Fruit fly (Drosophila melanogaster) whole organism, embryonic: Measurements from ENCODE around the gene Arp1.

Source experiments
- Aef1 ChIP-seq: fragments of 200-800 bp; sonication (Bioruptor generic); IDR thresholded peaks from 3 replicates; pipeline ENCODE4 v1.3.6; 2022; ENCODE audit warnings: missing biosample characterization, missing genetic modification characterization
- Atf-2 ChIP-seq: fragments of 200-800 bp; sonication (Bioruptor generic); optimal IDR thresholded peaks from 2 replicates; lab custom pipeline; 2016; ENCODE audit warnings: missing biosample characterization, missing genetic modification characterization
- BEAF-32 ChIP-seq: fragments of 200-800 bp; sonication (Bioruptor generic); optimal IDR thresholded peaks from 3 replicates; lab custom pipeline; 2017; ENCODE audit warnings: missing biosample characterization, missing genetic modification characterization, mild to moderate bottlenecking, moderate library complexity, missing genetic modification reagents
- CG10147 ChIP-seq: fragments of 200-800 bp; sonication (Bioruptor generic); optimal IDR thresholded peaks from 2 replicates; lab custom pipeline; 2019; ENCODE audit warnings: missing biosample characterization, mild to moderate bottlenecking, missing genetic modification characterization, moderate library complexity
- CG1024 ChIP-seq: fragments of 200-800 bp; sonication (Bioruptor generic); IDR thresholded peaks from 2 replicates; pipeline ENCODE4 v1.3.6; 2022; ENCODE audit warnings: missing biosample characterization, missing genetic modification characterization
- CG10321 ChIP-seq: fragments of 200-800 bp; sonication (Bioruptor generic); IDR thresholded peaks from 2 replicates; pipeline ENCODE4 v1.3.6; 2022; ENCODE audit warnings: missing biosample characterization, missing genetic modification characterization
- CG10366 ChIP-seq: fragments of 200-800 bp; sonication (Bioruptor generic); IDR thresholded peaks from 2 replicates; pipeline ENCODE4 v1.3.6; 2022; ENCODE audit warnings: missing biosample characterization, missing genetic modification characterization
- CG11398 ChIP-seq: fragments of 200-800 bp; sonication (Bioruptor generic); optimal IDR thresholded peaks from 2 replicates; lab custom pipeline; 2016; ENCODE audit warnings: missing biosample characterization, missing genetic modification characterization
- CG15073 ChIP-seq: fragments of 200-800 bp; sonication (Bioruptor generic); optimal IDR thresholded peaks from 2 replicates; lab custom pipeline; 2016; ENCODE audit warnings: missing biosample characterization, missing genetic modification characterization
- CG16815 ChIP-seq: fragments of 200-800 bp; sonication (Bioruptor generic); optimal IDR thresholded peaks from 3 replicates; lab custom pipeline; 2017; ENCODE audit warnings: missing biosample characterization, mild to moderate bottlenecking, missing genetic modification characterization
- CG30020 ChIP-seq: fragments of 200-800 bp; optimal IDR thresholded peaks from 2 replicates; lab custom pipeline; 2019; ENCODE audit warnings: missing biosample characterization, mild to moderate bottlenecking, missing genetic modification characterization, moderate library complexity
- CG33213 ChIP-seq: fragments of 200-800 bp; sonication (Bioruptor generic); optimal IDR thresholded peaks from 3 replicates; lab custom pipeline; 2016; ENCODE audit warnings: missing biosample characterization, missing genetic modification characterization
- CG34422 ChIP-seq: fragments of 200-800 bp; sonication (Bioruptor generic); IDR thresholded peaks from 3 replicates; pipeline ENCODE4 v1.3.6; 2022; ENCODE audit warnings: missing biosample characterization, missing genetic modification characterization
- CG3847 ChIP-seq: fragments of 200-800 bp; sonication (Bioruptor generic); IDR thresholded peaks from 2 replicates; pipeline ENCODE4 v1.3.6; 2022; ENCODE audit warnings: missing biosample characterization, missing genetic modification characterization
- CG3995 ChIP-seq: fragments of 200-800 bp; sonication (Bioruptor generic); optimal IDR thresholded peaks from 3 replicates; lab custom pipeline; 2016; ENCODE audit warnings: missing biosample characterization, missing genetic modification characterization
- CG4328 ChIP-seq: fragments of 200-800 bp; sonication (Bioruptor generic); optimal IDR thresholded peaks from 3 replicates; lab custom pipeline; 2017; ENCODE audit warnings: missing biosample characterization, missing genetic modification reagents, missing genetic modification characterization
- CG4730 ChIP-seq: fragments of 200-800 bp; sonication (Bioruptor generic); IDR thresholded peaks from 2 replicates; pipeline ENCODE4 v1.3.6; 2022; ENCODE audit warnings: missing biosample characterization, missing genetic modification characterization
- CG8359 ChIP-seq: fragments of 200-800 bp; sonication (Bioruptor generic); optimal IDR thresholded peaks from 2 replicates; lab custom pipeline; 2017; ENCODE audit warnings: missing biosample characterization, mild to moderate bottlenecking, missing genetic modification characterization, borderline replicate concordance
- CG9797 ChIP-seq: fragments of 200-800 bp; sonication (Bioruptor generic); optimal IDR thresholded peaks from 3 replicates; lab custom pipeline; 2018; ENCODE audit warnings: missing biosample characterization, mild to moderate bottlenecking, missing genetic modification characterization
- CoRest ChIP-seq: fragments of 200-800 bp; sonication (Bioruptor generic); optimal IDR thresholded peaks from 3 replicates; lab custom pipeline; 2018; ENCODE audit warnings: missing biosample characterization, mild to moderate bottlenecking, missing genetic modification characterization, moderate library complexity
- Dfd ChIP-seq, 2 experiments: fragments of >200 bp; optimal IDR thresholded peaks; 2 replicates each; lab custom pipeline; 2017; ENCODE audit warnings: missing biosample characterization in 2 of 2, missing genetic modification characterization in 2 of 2
- Dp ChIP-seq: fragments of 200-800 bp; sonication (Bioruptor generic); optimal IDR thresholded peaks from 2 replicates; lab custom pipeline; 2018; ENCODE audit warnings: missing biosample characterization, mild to moderate bottlenecking, missing genetic modification characterization, moderate library complexity
- Dref ChIP-seq: fragments of 200-800 bp; sonication (Bioruptor generic); IDR thresholded peaks from 2 replicates; pipeline ENCODE4 v1.3.6; 2022; ENCODE audit warnings: missing biosample characterization, missing genetic modification characterization
- E2f2 ChIP-seq: fragments of 200-800 bp; sonication (Bioruptor generic); IDR thresholded peaks from 2 replicates; pipeline ENCODE4 v1.3.6; 2022; ENCODE audit warnings: missing biosample characterization, missing genetic modification characterization
- Gug ChIP-seq: fragments of 200-800 bp; sonication (Bioruptor generic); IDR thresholded peaks from 4 replicates; pipeline ENCODE4 v1.3.6; 2022; ENCODE audit warnings: missing biosample characterization, missing genetic modification characterization
- H2.0 ChIP-seq: fragments of 200-800 bp; sonication (Bioruptor generic); IDR thresholded peaks from 2 replicates; pipeline ENCODE4 v1.3.6; 2022; ENCODE audit warnings: missing biosample characterization, missing genetic modification characterization
- Hmr ChIP-seq: fragments of 200-800 bp; sonication (Bioruptor generic); optimal IDR thresholded peaks from 3 replicates; lab custom pipeline; 2017; ENCODE audit warnings: mild to moderate bottlenecking, missing biosample characterization, missing genetic modification reagents, missing genetic modification characterization
- Lhr ChIP-seq: fragments of 200-800 bp; sonication (Bioruptor generic); optimal IDR thresholded peaks from 3 replicates; lab custom pipeline; 2017; ENCODE audit warnings: mild to moderate bottlenecking, missing biosample characterization, missing genetic modification reagents, missing genetic modification characterization
- MBD-R2 ChIP-seq: fragments of 200-800 bp; sonication (Bioruptor generic); IDR thresholded peaks from 2 replicates; pipeline ENCODE4 v1.3.6; 2022; ENCODE audit warnings: missing biosample characterization, missing genetic modification characterization
- Med ChIP-seq: fragments of 200-800 bp; sonication (Bioruptor generic); peaks from one replicate; lab custom pipeline; 2016; ENCODE audit warnings: missing biosample characterization, missing genetic modification characterization, mild to moderate bottlenecking, inconsistent platforms, moderate library complexity
- Myb ChIP-seq: fragments of 200-800 bp; sonication (Bioruptor generic); optimal IDR thresholded peaks from 2 replicates; lab custom pipeline; 2016; ENCODE audit warnings: missing biosample characterization, missing genetic modification characterization
- NFAT ChIP-seq: fragments of 200-800 bp; sonication (Bioruptor generic); IDR thresholded peaks from 2 replicates; pipeline ENCODE4 v1.3.6; 2022; ENCODE audit warnings: missing biosample characterization, missing genetic modification characterization
- Oli ChIP-seq: fragments of 200-800 bp; sonication (Bioruptor generic); optimal IDR thresholded peaks from 2 replicates; lab custom pipeline; 2018; ENCODE audit warnings: missing biosample characterization, mild to moderate bottlenecking, missing genetic modification characterization, moderate library complexity
- Rfx ChIP-seq: fragments of 200-800 bp; sonication (Bioruptor generic); IDR thresholded peaks from 2 replicates; pipeline ENCODE4 v1.3.6; 2022; ENCODE audit warnings: missing biosample characterization, missing genetic modification characterization
- gfzf ChIP-seq: fragments of 200-800 bp; sonication (Bioruptor generic); optimal IDR thresholded peaks from 2 replicates; lab custom pipeline; 2016; ENCODE audit warnings: missing biosample characterization, mild to moderate bottlenecking, missing genetic modification characterization, moderate library complexity
- gsb ChIP-seq: fragments of 200-800 bp; sonication (Bioruptor generic); IDR thresholded peaks from 2 replicates; pipeline ENCODE4 v1.3.6; 2022; ENCODE audit warnings: missing biosample characterization, missing genetic modification characterization
- ken ChIP-seq: fragments of 200-800 bp; sonication (Bioruptor generic); IDR thresholded peaks from 3 replicates; pipeline ENCODE4 v1.3.6; 2022; ENCODE audit warnings: missing biosample characterization, missing genetic modification characterization
- knrl ChIP-seq: fragments of 200-800 bp; sonication (Bioruptor generic); IDR thresholded peaks from 3 replicates; pipeline ENCODE4 v1.3.6; 2022; ENCODE audit warnings: missing biosample characterization, missing genetic modification characterization; ENCODE audit not compliant: partially characterized antibody
- lbe ChIP-seq: fragments of 200-800 bp; sonication (Bioruptor generic); optimal IDR thresholded peaks from 2 replicates; lab custom pipeline; 2016; ENCODE audit warnings: missing biosample characterization, mild to moderate bottlenecking, missing genetic modification characterization
- pnt ChIP-seq: fragments of 200-800 bp; sonication (Bioruptor generic); optimal IDR thresholded peaks from 3 replicates; lab custom pipeline; 2016; ENCODE audit warnings: missing biosample characterization, missing genetic modification characterization
- pum ChIP-seq: fragments of 200-800 bp; sonication (Bioruptor generic); optimal IDR thresholded peaks from 2 replicates; lab custom pipeline; 2016; ENCODE audit warnings: missing biosample characterization, missing genetic modification characterization
- pzg ChIP-seq: fragments of 200-800 bp; sonication (Bioruptor generic); optimal IDR thresholded peaks from 3 replicates; lab custom pipeline; 2018; ENCODE audit warnings: missing biosample characterization, mild to moderate bottlenecking, missing genetic modification characterization, moderate library complexity
- sens ChIP-seq: fragments of 200-800 bp; sonication (Bioruptor generic); peaks from one replicate; lab custom pipeline; 2016; ENCODE audit warnings: missing biosample characterization, missing genetic modification characterization
- sisA ChIP-seq: fragments of 200-800 bp; sonication (Bioruptor generic); IDR thresholded peaks from 2 replicates; pipeline ENCODE4 v1.3.6; 2022; ENCODE audit warnings: missing biosample characterization, missing genetic modification characterization
- sob ChIP-seq: fragments of 200-800 bp; sonication (Bioruptor generic); IDR thresholded peaks from 2 replicates; pipeline ENCODE4 v1.3.6; 2022; ENCODE audit warnings: missing biosample characterization, missing genetic modification characterization
- stwl ChIP-seq: fragments of 200-800 bp; sonication (Bioruptor generic); optimal IDR thresholded peaks from 3 replicates; lab custom pipeline; 2018; ENCODE audit warnings: missing biosample characterization, mild to moderate bottlenecking, missing genetic modification characterization, moderate library complexity

Gene Arp1

dm6 chr3R:12704861-12705260 is 13.3 kb downstream of the Arp1 start, which contains the start of gene CG12279:
TSS of gene CG12279 (plus strand) at chr3R:12705094.
- TF ChIP-seq CG10321 (GFP tag; lab: Robert Waterston, UW) = no peak
- TF ChIP-seq Oli (tag; lab: Kevin White, UChicago) = no peak
- no peak for TF ChIP-seq CG11398 (GFP tag; lab: Kevin White, UChicago)
- TF ChIP-seq CG15073 (GFP tag; lab: Kevin White, UChicago) = no peak
- TF ChIP-seq MBD-R2 = peak; percentile 44; the same call in 1 of the 2 replicates
- no peak for TF ChIP-seq lbe (GFP tag; lab: Kevin White, UChicago)
- peak; percentile 68 for TF ChIP-seq gfzf (GFP tag; lab: Kevin White, UChicago)
- TF ChIP-seq stwl (tag; lab: Kevin White, UChicago) = peak; percentile 5
- no peak for TF ChIP-seq CG4328 (GFP tag; lab: Kevin White, UChicago)
- peak; percentile 40 for TF ChIP-seq CG9797 (GFP tag; lab: Kevin White, UChicago)
- peak; percentile 85 for TF ChIP-seq Myb
- TF ChIP-seq E2f2 (GFP tag; lab: Robert Waterston, UW) = peak; percentile 59
- TF ChIP-seq Dp = peak; percentile 53
- TF ChIP-seq pzg (GFP tag; lab: Kevin White, UChicago) = peak; percentile 34
- no peak for TF ChIP-seq CG10147 (GFP tag; lab: Kevin White, UChicago)
- TF ChIP-seq gsb = no peak

DNA sequence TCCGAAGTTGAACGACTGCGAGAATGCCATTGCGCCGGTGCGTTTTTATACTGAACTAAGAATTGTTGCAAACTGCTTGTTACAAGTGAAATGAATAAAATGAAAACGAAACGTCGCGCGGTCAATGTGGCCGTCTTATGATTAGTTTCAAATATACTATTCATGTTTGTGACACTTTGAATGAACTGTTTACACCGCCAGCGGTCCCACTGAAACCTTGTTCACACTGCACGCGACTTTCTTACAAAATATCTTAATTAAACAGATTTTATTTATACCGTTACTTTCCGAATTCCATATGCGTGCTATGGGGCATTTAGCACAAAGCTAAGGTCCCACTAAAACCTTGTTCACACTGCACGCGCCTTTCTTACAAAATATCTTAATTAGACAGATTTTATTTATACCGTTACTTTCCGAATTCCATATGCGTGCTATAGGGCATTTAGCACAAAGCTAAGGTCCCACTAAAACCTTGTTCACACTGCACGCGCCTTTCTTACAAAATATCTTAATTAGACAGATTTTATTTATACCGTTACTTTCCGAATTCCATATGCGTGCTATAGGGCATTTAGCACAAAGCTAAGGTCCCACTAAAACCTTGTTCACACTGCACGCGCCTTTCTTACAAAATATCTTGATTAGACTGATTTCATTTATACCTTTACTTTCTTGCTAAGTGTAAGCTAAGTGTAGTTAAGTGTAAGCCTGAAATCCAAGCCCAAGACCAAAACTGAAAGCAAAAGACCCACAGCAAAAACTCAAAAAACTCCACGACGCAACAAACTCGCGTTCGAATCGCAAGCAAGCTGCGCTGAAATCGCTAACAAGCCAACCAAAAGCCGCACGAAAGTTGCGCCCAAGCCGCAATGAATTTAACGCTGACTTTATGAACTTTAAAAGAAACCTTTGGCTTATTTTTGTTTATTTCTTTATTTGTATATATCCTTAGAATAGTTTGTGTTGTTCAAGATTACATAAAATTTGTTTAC is 20.9 kb downstream of the Arp1 start, which contains the start of gene PolQ:
PolQ (minus strand) TSS at position 122 of the 995 bp plus-strand sequence.
- TF ChIP-seq Gug (GFP tag; lab: Robert Waterston, UW) (peak; percentile 46; the same call in 2 of the 4 replicates), CG34422 (peak; percentile 48; the same call in 2 of the 3 replicates), sens (GFP tag; lab: Kevin White, UChicago) (peak; percentile 53), CG4730 (GFP tag; lab: Robert Waterston, UW) (0 out of 2 replicates have a peak, but pooled peaks have one; percentile 20), CG10366 (GFP tag; lab: Robert Waterston, UW) (peak; percentile 13; the same call in 1 of the 2 replicates), MBD-R2 (peak; percentile 71), CG9797 (GFP tag; lab: Kevin White, UChicago) (peak; percentile 57), sob (GFP tag; lab: Robert Waterston, UW) (peak; percentile 30), Lhr (GFP tag; lab: Kevin White, UChicago) (peak; percentile 96), CG33213 (peak; percentile 43), ken (peak; percentile 53; the same call in 1 of the 3 replicates), Atf-2 (GFP tag; lab: Kevin White, UChicago) (peak; percentile 9), Myb (peak; percentile 91), CG1024 (GFP tag; lab: Robert Waterston, UW) (peak; percentile 80), Med (GFP tag; lab: Kevin White, UChicago) (peak; percentile 35), Hmr (peak; percentile 76), CG8359 (GFP tag; lab: Kevin White, UChicago) (peak; percentile 96), BEAF-32 (peak; percentile 31), Dref (peak; percentile 33; the same call in 1 of the 2 replicates), H2.0 (GFP tag; lab: Robert Waterston, UW) (0 out of 2 replicates have a peak, but pooled peaks have one; percentile 14), sisA (GFP tag; lab: Robert Waterston, UW) (peak; percentile 60), knrl (peak; percentile 33; the same call in 1 of the 3 replicates), pnt (peak; percentile 22), Aef1 (peak; percentile 39; the same call in 1 of the 3 replicates), CG3995 (GFP tag; lab: Kevin White, UChicago) (peak; percentile 15), CG30020 (tag; lab: Kevin White, UChicago) (peak; percentile 94), CG3847 (GFP tag; lab: Robert Waterston, UW) (peak; percentile 62), CG16815 (peak; percentile 10), Rfx (peak; percentile 65), CoRest (tag; lab: Kevin White, UChicago) (peak; percentile 18), NFAT (GFP tag; lab: Robert Waterston, UW) (peak; percentile 48; the same call in 1 of the 2 replicates), pum (GFP tag; lab: Kevin White, UChicago) (peak; percentile 36), Dfd (GFP tag; optimal IDR thresholded peaks at IDR 0.05; lab: Kevin White, UChicago) (peak in 1 of 2 experiments; percentile 97)
